Worm (Caenorhabditis elegans): ENCODE results near the gene F52E1.2.

- TF ChIP-seq elt-1 (tag; optimal IDR thresholded peaks at IDR 0.05), result no peak
- no peak for TF ChIP-seq unc-39 (tag; optimal IDR thresholded peaks at IDR 0.05)
- no peak for TF ChIP-seq nhr-23 (tag; optimal IDR thresholded peaks at IDR 0.05)
- TF ChIP-seq daf-12 (tag; optimal IDR thresholded peaks at IDR 0.05), result no peak
- no peak for TF ChIP-seq nfya-1 (tag; optimal IDR thresholded peaks at IDR 0.05; ENCODE audit: insufficient read depth)
- no peak for TF ChIP-seq pha-4 (tag; optimal IDR thresholded peaks at IDR 0.05)
- TF ChIP-seq nhr-28 (tag; optimal IDR thresholded peaks at IDR 0.05), result no peak
Measured at ce11 chrV:8379206-8379605, 31.2 kb upstream of the F52E1.2 start, which contains the start of gene F52E1.5.
